Worm (Caenorhabditis elegans) whole organism, midembryonic: ENCODE data around the gene flp-6.

Source experiments
- T22C8.4 ChIP-seq: fragments of 200-800 bp; sonication (Bioruptor generic); IDR thresholded peaks from 2 replicates; pipeline ENCODE4 v1.3.6; 2022; ENCODE audit warnings: missing genetic modification characterization, missing compliant biosample characterization
- cog-1 ChIP-seq: sonication (generic microtip); optimal IDR thresholded peaks from 2 replicates; lab custom pipeline; 2016; ENCODE audit warnings: missing genetic modification characterization, missing compliant biosample characterization
- flt-1 ChIP-seq: fragments of 200-800 bp; sonication (Bioruptor generic); IDR thresholded peaks from 2 replicates; pipeline ENCODE4 v1.3.6; 2022; ENCODE audit warnings: missing genetic modification characterization, missing compliant biosample characterization
- ref-1 ChIP-seq: fragments of 200-800 bp; sonication (Bioruptor generic); conservative IDR thresholded peaks from 2 replicates; pipeline ENCODE4 v1.3.6; 2022; ENCODE audit warnings: missing genetic modification reagents, missing genetic modification characterization, missing compliant biosample characterization
- tab-1 ChIP-seq: fragments of 200-800 bp; sonication (Bioruptor generic); IDR thresholded peaks from 2 replicates; pipeline ENCODE4 v1.3.6; 2022; ENCODE audit warnings: missing genetic modification characterization, missing compliant biosample characterization

ce11 chrV:9483738-9484256 is 12.0 kb downstream of the flp-6 start, which contains the start of gene K06A4.2:
- TF ChIP-seq flt-1 (no peak), tab-1 (GFP tag; lab: Robert Waterston, UW) (no peak), cog-1 (tag; lab: Kevin White, UChicago) (no peak), ref-1 (GFP tag; lab: Robert Waterston, UW) (no peak), T22C8.4 (GFP tag; lab: Robert Waterston, UW) (no peak)
